Worm (Caenorhabditis elegans) whole organism, young adult: ENCODE measurements around the gene exos-4.2.

Experiments used
- B0336.3 ChIP-seq: fragments of 200-800 bp; sonication (Bioruptor generic); IDR thresholded peaks from 2 replicates; pipeline ENCODE4 v1.3.6; 2022; ENCODE audit warnings: missing genetic modification characterization, missing compliant biosample characterization
- D2030.7 ChIP-seq: fragments of 200-800 bp; sonication (Bioruptor generic); IDR thresholded peaks from 2 replicates; pipeline ENCODE4 v1.3.6; 2022; ENCODE audit warnings: missing genetic modification reagents, missing genetic modification characterization, missing compliant biosample characterization
- F23B12.7 ChIP-seq: sonication (generic microtip); optimal IDR thresholded peaks from 2 replicates; lab custom pipeline; 2017; ENCODE audit warnings: missing genetic modification characterization, mild to moderate bottlenecking, missing compliant biosample characterization, antibody characterized with exemption, moderate library complexity; ENCODE audit not compliant: insufficient read depth
- F33H1.4 ChIP-seq: fragments of 200-800 bp; sonication (Bioruptor generic); IDR thresholded peaks from 2 replicates; pipeline ENCODE4 v1.3.6; 2022; ENCODE audit warnings: missing genetic modification reagents, missing genetic modification characterization, missing compliant biosample characterization
- F52B5.7 ChIP-seq: sonication (generic microtip); optimal IDR thresholded peaks from 2 replicates; lab custom pipeline; 2016; ENCODE audit warnings: mild to moderate bottlenecking, missing genetic modification characterization, missing compliant biosample characterization
- F55B11.4 ChIP-seq: sonication (generic microtip); optimal IDR thresholded peaks from 2 replicates; lab custom pipeline; 2016; ENCODE audit warnings: missing compliant biosample characterization, missing genetic modification characterization, borderline replicate concordance; ENCODE audit not compliant: insufficient read depth
- F57C9.4 ChIP-seq: sonication (generic microtip); optimal IDR thresholded peaks from 2 replicates; lab custom pipeline; 2017; ENCODE audit warnings: mild to moderate bottlenecking, missing genetic modification characterization, missing compliant biosample characterization
- K12H6.12 ChIP-seq: fragments of 200-800 bp; sonication (Bioruptor generic); optimal IDR thresholded peaks from 2 replicates; lab custom pipeline; 2018; ENCODE audit warnings: mild to moderate bottlenecking, missing genetic modification characterization, missing compliant biosample characterization
- ama-1 ChIP-seq, 3 experiments: fragments of 150-350 bp in 1 of 3; sonication (generic microtip) in 2 of 3; optimal IDR thresholded peaks; 2 replicates each; lab custom pipeline; 2014 to 2018; ENCODE audit warnings: missing biosample characterization in 2 of 3, missing genetic modification characterization in 2 of 3, missing genetic modification reagents in 2 of 3
- atf-7 ChIP-seq: sonication (generic microtip); optimal IDR thresholded peaks from 2 replicates; lab custom pipeline; 2017; ENCODE audit warnings: mild to moderate bottlenecking, missing genetic modification characterization, missing compliant biosample characterization
- athp-1 ChIP-seq: sonication (generic microtip); optimal IDR thresholded peaks from 2 replicates; lab custom pipeline; 2017; ENCODE audit warnings: mild to moderate bottlenecking, missing genetic modification characterization, missing compliant biosample characterization
- attf-5 ChIP-seq: fragments of 200-800 bp; sonication (Bioruptor generic); optimal IDR thresholded peaks from 2 replicates; lab custom pipeline; 2018; ENCODE audit warnings: mild to moderate bottlenecking, missing genetic modification characterization, missing compliant biosample characterization
- cebp-1 ChIP-seq, 2 experiments: fragments of 200-800 bp in 1 of 2; sonication (Bioruptor generic) in 1 of 2; sonication (generic microtip) in 1 of 2; IDR thresholded peaks in 1 of 2; optimal IDR thresholded peaks in 1 of 2; 2 replicates each; pipeline versions ENCODE4 v1.3.6 to Lab custom; 2017 to 2022; ENCODE audit warnings: missing compliant biosample characterization in 2 of 2, missing genetic modification characterization in 2 of 2, mild to moderate bottlenecking in 1 of 2, missing genetic modification reagents in 1 of 2, moderate library complexity in 1 of 2
- ceh-79 ChIP-seq: sonication (generic microtip); optimal IDR thresholded peaks from 2 replicates; lab custom pipeline; 2017; ENCODE audit warnings: mild to moderate bottlenecking, missing genetic modification characterization, missing compliant biosample characterization
- die-1 ChIP-seq: sonication (generic microtip); optimal IDR thresholded peaks from 2 replicates; lab custom pipeline; 2016; ENCODE audit warnings: missing genotype, mild to moderate bottlenecking, missing genetic modification characterization, missing compliant biosample characterization
- dox-1 ChIP-seq: fragments of 200-800 bp; sonication (Bioruptor generic); IDR thresholded peaks from 2 replicates; pipeline ENCODE4 v1.3.6; 2022; ENCODE audit warnings: missing genetic modification reagents, missing genetic modification characterization, missing compliant biosample characterization
- egl-18 ChIP-seq: fragments of 200-800 bp; sonication (Bioruptor generic); IDR thresholded peaks from 2 replicates; pipeline ENCODE4 v1.3.6; 2022; ENCODE audit warnings: missing genetic modification reagents, missing genetic modification characterization, missing compliant biosample characterization
- ekl-4 ChIP-seq: fragments of 200-800 bp; sonication (Bioruptor generic); IDR thresholded peaks from 2 replicates; pipeline ENCODE4 v1.3.6; 2022; ENCODE audit warnings: missing genetic modification reagents, missing genetic modification characterization, missing compliant biosample characterization
- hmg-20 ChIP-seq: fragments of 200-800 bp; sonication (Bioruptor generic); IDR thresholded peaks from 2 replicates; pipeline ENCODE4 v1.3.6; 2022; ENCODE audit warnings: missing genetic modification reagents, missing genetic modification characterization, missing compliant biosample characterization
- let-607 ChIP-seq, 2 experiments: fragments of 200-800 bp in 1 of 2; sonication (Bioruptor generic) in 1 of 2; sonication (generic microtip) in 1 of 2; optimal IDR thresholded peaks; 2 replicates each; lab custom pipeline; 2016 to 2018; ENCODE audit warnings: mild to moderate bottlenecking in 2 of 2, missing compliant biosample characterization in 2 of 2, missing genetic modification characterization in 2 of 2, moderate library complexity in 2 of 2, missing genotype in 1 of 2
- lin-26 ChIP-seq: fragments of 200-800 bp; sonication (Bioruptor generic); IDR thresholded peaks from 2 replicates; pipeline ENCODE4 v1.3.6; 2022; ENCODE audit warnings: missing genetic modification reagents, missing genetic modification characterization, missing compliant biosample characterization
- lir-1 ChIP-seq: fragments of 200-800 bp; sonication (Bioruptor generic); conservative IDR thresholded peaks from 2 replicates; pipeline ENCODE4 v1.3.6; 2022; ENCODE audit warnings: missing genetic modification reagents, missing genetic modification characterization, missing compliant biosample characterization
- lsl-1 ChIP-seq: fragments of 200-800 bp; sonication (Bioruptor generic); optimal IDR thresholded peaks from 2 replicates; lab custom pipeline; 2018; ENCODE audit warnings: mild to moderate bottlenecking, missing genetic modification characterization, moderate library complexity, missing compliant biosample characterization
- madf-10 ChIP-seq: sonication (generic microtip); optimal IDR thresholded peaks from 2 replicates; lab custom pipeline; 2016; ENCODE audit warnings: mild to moderate bottlenecking, missing genetic modification characterization, missing compliant biosample characterization
- madf-3 ChIP-seq: fragments of 200-800 bp; sonication (Bioruptor generic); IDR thresholded peaks from 2 replicates; pipeline ENCODE4 v1.3.6; 2022; ENCODE audit warnings: missing genetic modification reagents, missing genetic modification characterization, missing compliant biosample characterization
- mcd-1 ChIP-seq: fragments of 200-800 bp; sonication (Bioruptor generic); IDR thresholded peaks from 2 replicates; pipeline ENCODE4 v1.3.6; 2022; ENCODE audit warnings: missing genetic modification reagents, missing genetic modification characterization, missing compliant biosample characterization
- nhr-27 ChIP-seq: fragments of 200-800 bp; sonication (Bioruptor generic); optimal IDR thresholded peaks from 2 replicates; lab custom pipeline; 2018; ENCODE audit warnings: mild to moderate bottlenecking, missing genetic modification characterization, moderate library complexity, missing compliant biosample characterization
- nhr-80 ChIP-seq: sonication (generic microtip); optimal IDR thresholded peaks from 2 replicates; lab custom pipeline; 2016; ENCODE audit warnings: missing genetic modification characterization, missing compliant biosample characterization
- pha-4 ChIP-seq: fragments of 150-350 bp; sonication (generic microtip); optimal IDR thresholded peaks from 2 replicates; lab custom pipeline; 2014; ENCODE audit warnings: missing biosample characterization, missing genetic modification reagents, missing genetic modification characterization
- rpc-1 ChIP-seq, 2 experiments: fragments of 150-350 bp in 1 of 2; sonication (generic microtip) in 1 of 2; optimal IDR thresholded peaks; 2 replicates each; lab custom pipeline; 2014 to 2018; ENCODE audit warnings: missing biosample characterization in 1 of 2, missing genetic modification characterization in 1 of 2, missing genetic modification reagents in 1 of 2, missing genotype in 1 of 2
- snpc-1.3 ChIP-seq: sonication (generic microtip); optimal IDR thresholded peaks from 2 replicates; lab custom pipeline; 2017; ENCODE audit warnings: missing genetic modification characterization, mild to moderate bottlenecking, missing compliant biosample characterization, antibody characterized with exemption, moderate library complexity, missing genotype, missing genetic modification reagents; ENCODE audit not compliant: insufficient read depth
- tbp1 ChIP-seq: fragments of 200-800 bp; sonication (Bioruptor generic); optimal IDR thresholded peaks from 2 replicates; lab custom pipeline; 2018; ENCODE audit warnings: mild to moderate bottlenecking, missing genetic modification characterization, missing compliant biosample characterization
- tlf-1 ChIP-seq: fragments of 200-800 bp; sonication (Bioruptor generic); optimal IDR thresholded peaks from 2 replicates; lab custom pipeline; 2018; ENCODE audit warnings: mild to moderate bottlenecking, missing genetic modification characterization, missing compliant biosample characterization
- unc-62 ChIP-seq: fragments of 150-350 bp; optimal IDR thresholded peaks from 2 replicates; lab custom pipeline; 2014; ENCODE audit warnings: missing biosample characterization, missing genetic modification reagents, missing genetic modification characterization
- xnd-1 ChIP-seq: sonication (generic microtip); optimal IDR thresholded peaks from 2 replicates; lab custom pipeline; 2016; ENCODE audit warnings: missing genotype, missing genetic modification reagents, missing genetic modification characterization, missing compliant biosample characterization
- zfh-2 ChIP-seq: fragments of 200-800 bp; sonication (Bioruptor generic); conservative IDR thresholded peaks from 2 replicates; pipeline ENCODE4 v1.3.6; 2022; ENCODE audit warnings: missing genetic modification reagents, missing genetic modification characterization, missing compliant biosample characterization
- ztf-6 ChIP-seq: fragments of 200-800 bp; sonication (Bioruptor generic); IDR thresholded peaks from 2 replicates; pipeline ENCODE4 v1.3.6; 2022; ENCODE audit warnings: missing genetic modification reagents, missing genetic modification characterization, missing compliant biosample characterization

exos-4.2 gene

DNA sequence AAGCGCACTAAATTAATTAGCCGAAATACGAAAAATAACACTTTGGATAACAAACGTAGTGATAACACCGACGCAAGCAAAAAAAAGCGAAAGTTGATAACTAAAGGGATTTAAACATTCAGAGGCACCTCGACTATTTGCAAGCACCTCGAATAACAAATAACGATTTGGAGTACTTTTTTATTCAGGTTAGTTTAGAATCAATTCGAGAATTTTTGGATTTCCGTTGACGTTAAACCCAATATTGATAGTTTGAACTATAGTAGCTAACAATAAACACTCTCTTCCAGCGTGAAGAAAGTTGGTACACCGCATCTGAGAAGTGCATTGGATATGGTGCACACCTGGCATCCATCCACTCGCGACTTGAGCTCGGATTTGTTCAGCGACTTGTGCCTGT, 34.7 kb upstream of the exos-4.2 start:
- TF ChIP-seq ekl-4, result no peak
- TF ChIP-seq rpc-1 (optimal IDR thresholded peaks at IDR 0.05; lab: Kevin White, UChicago), result no peak
- no peak for TF ChIP-seq rpc-1 (tag; optimal IDR thresholded peaks at IDR 0.05; lab: Kevin White, UChicago)
- no peak for TF ChIP-seq egl-18 (GFP tag; lab: Robert Waterston, UW)
- no peak for TF ChIP-seq F57C9.4 (tag; lab: Kevin White, UChicago)
- no peak for TF ChIP-seq let-607 (tag; optimal IDR thresholded peaks at IDR 0.05; lab: Kevin White, UChicago)
- no peak for TF ChIP-seq xnd-1 (tag; lab: Kevin White, UChicago)

DNA sequence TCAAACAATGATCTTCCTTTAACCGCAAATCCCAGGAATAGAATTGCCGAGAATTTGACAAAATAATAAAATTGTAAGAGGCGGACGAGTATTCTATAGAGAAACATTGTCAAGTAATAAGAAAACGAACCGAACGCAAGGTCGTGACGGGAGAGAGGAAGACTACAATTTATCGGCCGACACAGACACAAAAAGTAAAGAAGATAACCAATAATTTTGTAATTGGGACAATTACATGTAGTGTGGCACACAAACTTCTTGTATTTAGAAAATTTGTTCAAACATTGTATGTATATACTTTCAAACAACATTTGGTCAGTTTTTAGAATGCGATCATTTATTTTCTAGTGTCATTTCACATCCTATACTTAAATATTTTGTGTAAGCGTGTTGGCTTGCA, 28.0 kb upstream of the exos-4.2 start, which contains the start of gene ceeh-1:
TSS of gene ceeh-1 (minus strand) at position 317 of the 400 bp plus-strand sequence.
- TF ChIP-seq B0336.3 (GFP tag; lab: Robert Waterston, UW) (0 out of 2 replicates have a peak, but pooled peaks have one; percentile 13), zfh-2 (GFP tag; lab: Robert Waterston, UW) (no peak), cebp-1 (GFP tag; IDR thresholded peaks at IDR 0.05; lab: Robert Waterston, UW) (no peak), cebp-1 (tag; optimal IDR thresholded peaks at IDR 0.05; lab: Kevin White, UChicago) (peak; percentile 7), pha-4 (tag; lab: Kevin White, UChicago) (no peak), snpc-1.3 (no peak), nhr-80 (tag; lab: Kevin White, UChicago) (peak; percentile 20)

DNA sequence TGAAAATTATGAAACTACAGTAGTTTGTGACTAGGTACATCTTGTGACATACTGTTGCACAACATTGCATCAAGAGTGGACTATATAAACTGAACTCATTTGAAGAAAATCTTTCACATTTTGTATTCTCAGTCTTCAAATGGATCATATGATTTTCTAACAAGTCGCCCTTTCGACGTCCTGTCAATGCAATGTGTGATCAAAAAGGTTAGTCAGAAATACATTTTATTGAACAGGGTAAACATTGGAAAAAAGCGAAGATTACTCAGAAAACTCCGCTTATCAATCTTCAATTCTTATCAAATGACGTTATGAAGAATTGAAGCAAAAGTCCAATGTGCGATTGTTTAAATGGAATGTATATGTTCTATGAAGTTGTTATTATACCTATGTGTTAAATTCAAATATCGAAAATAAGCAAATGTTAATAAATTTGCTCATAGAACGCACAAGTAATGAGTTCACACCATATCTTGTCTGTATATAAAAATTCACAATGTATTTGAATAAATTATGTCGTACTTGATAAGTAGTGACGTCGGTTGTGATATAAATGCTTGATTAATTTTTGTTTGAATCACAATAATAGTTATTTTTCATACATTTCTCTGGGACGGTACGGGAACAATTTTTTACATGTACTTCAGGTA, 27.0 kb upstream of the exos-4.2 start, which contains the start of gene zip-2:
TSS of gene zip-2 (plus strand) at position 128 of the 650 bp plus-strand sequence.
- no peak for TF ChIP-seq mcd-1 (GFP tag; lab: Robert Waterston, UW)
- peak; percentile 27 for TF ChIP-seq madf-10 (tag; lab: Kevin White, UChicago)
- no peak for TF ChIP-seq madf-3 (GFP tag; lab: Robert Waterston, UW)
- no peak for TF ChIP-seq lsl-1 (GFP tag; lab: Kevin White, UChicago)
- TF ChIP-seq tlf-1 (GFP tag; lab: Kevin White, UChicago), result peak; percentile 14
- peak; percentile 8 for TF ChIP-seq unc-62 (GFP tag; lab: Kevin White, UChicago)
- no peak for TF ChIP-seq K12H6.12 (tag; lab: Kevin White, UChicago)
- TF ChIP-seq attf-5 (GFP tag; lab: Kevin White, UChicago), result peak; percentile 34
- peak; percentile 13 for TF ChIP-seq tbp1 (GFP tag; lab: Kevin White, UChicago)
- peak; percentile 70 for TF ChIP-seq atf-7 (tag; lab: Kevin White, UChicago)
- TF ChIP-seq athp-1 (tag; lab: Kevin White, UChicago), result no peak
- TF ChIP-seq nhr-80 (tag; lab: Kevin White, UChicago), result peak; percentile 91
- peak; percentile 29; the same call in 1 of the 2 replicates for TF ChIP-seq cebp-1 (GFP tag; IDR thresholded peaks at IDR 0.05; lab: Robert Waterston, UW)
- peak; percentile 71 for TF ChIP-seq cebp-1 (tag; optimal IDR thresholded peaks at IDR 0.05; lab: Kevin White, UChicago)
- no peak for TF ChIP-seq F55B11.4 (tag; lab: Kevin White, UChicago)
- no peak for TF ChIP-seq ama-1 (optimal IDR thresholded peaks at IDR 0.05; lab: Kevin White, UChicago)
- no peak for TF ChIP-seq ama-1 (GFP tag; optimal IDR thresholded peaks at IDR 0.05; lab: Kevin White, UChicago)

ce11 chrIII:833711-834442, 26.1 kb upstream of the exos-4.2 start:
- TF ChIP-seq F33H1.4 (GFP tag; lab: Robert Waterston, UW), result peak; percentile 39; the same call in 1 of the 2 replicates
- TF ChIP-seq lin-26 (GFP tag; lab: Robert Waterston, UW), result peak; percentile 60; the same call in 1 of the 2 replicates
- no peak; the same call in 1 of the 2 replicates for TF ChIP-seq hmg-20 (GFP tag; lab: Robert Waterston, UW)
- TF ChIP-seq ama-1 (optimal IDR thresholded peaks at IDR 0.05; lab: Kevin White, UChicago), result peak; percentile 89
- TF ChIP-seq ama-1 (GFP tag; optimal IDR thresholded peaks at IDR 0.05; lab: Kevin White, UChicago), result peak in 1 of 2 experiments; percentile 37
- peak; percentile 79; the same call in 1 of the 2 replicates for TF ChIP-seq ztf-6 (GFP tag; lab: Robert Waterston, UW)
- TF ChIP-seq D2030.7 (GFP tag; lab: Robert Waterston, UW), result no peak
- no peak for TF ChIP-seq F57C9.4 (tag; lab: Kevin White, UChicago)
- no peak for TF ChIP-seq ceh-79 (tag; lab: Kevin White, UChicago)
- TF ChIP-seq F52B5.7 (tag; lab: Kevin White, UChicago), result peak; percentile 4
- TF ChIP-seq tlf-1 (GFP tag; lab: Kevin White, UChicago), result peak; percentile 87
- peak; percentile 35 for TF ChIP-seq die-1 (tag; lab: Kevin White, UChicago)
- peak; percentile 17; the same call in 1 of the 2 replicates for TF ChIP-seq lir-1 (GFP tag; lab: Robert Waterston, UW)
- TF ChIP-seq dox-1 (GFP tag; lab: Robert Waterston, UW), result peak; percentile 89
- no peak for TF ChIP-seq madf-3 (GFP tag; lab: Robert Waterston, UW)
- peak; percentile 23 for TF ChIP-seq nhr-27 (tag; lab: Kevin White, UChicago)
- peak; percentile 40 for TF ChIP-seq F23B12.7 (tag; lab: Kevin White, UChicago)
